Worm (Caenorhabditis elegans): ENCODE measurements around the gene srx-78.

DNA sequence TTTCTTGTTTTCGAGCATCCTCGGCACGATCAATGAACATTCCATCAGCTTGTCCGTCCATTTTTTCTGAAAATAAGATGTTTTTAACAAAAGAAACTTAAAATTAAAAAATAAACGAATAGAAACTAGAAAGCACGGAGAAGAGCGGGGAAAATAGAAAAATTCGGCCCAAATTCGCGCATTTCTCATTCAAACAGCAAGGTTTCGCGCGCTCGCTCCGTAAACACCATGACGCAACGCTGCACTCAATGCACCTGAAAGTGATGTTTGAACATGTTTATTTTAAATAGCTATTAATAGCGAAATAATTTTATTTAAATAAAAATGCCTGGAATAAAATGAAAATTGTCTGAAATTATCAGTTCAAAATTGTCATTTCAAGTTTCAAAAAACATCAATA, 35.3 kb upstream of the srx-78 start, which contains the start of the genes mcm-3 and C25D7.15:
- no peak for TF ChIP-seq nhr-28 (tag; optimal IDR thresholded peaks at IDR 0.05)
- no peak for TF ChIP-seq nhr-237 (tag; optimal IDR thresholded peaks at IDR 0.05)
- TF ChIP-seq elt-3 (tag; optimal IDR thresholded peaks at IDR 0.05) = no peak
- no peak for TF ChIP-seq ZK546.5 (tag; optimal IDR thresholded peaks at IDR 0.05)
- TF ChIP-seq egl-27 (tag; optimal IDR thresholded peaks at IDR 0.05) = no peak
- no peak for TF ChIP-seq ceh-28 (tag; optimal IDR thresholded peaks at IDR 0.05)
- TF ChIP-seq fkh-10 (GFP tag; optimal IDR thresholded peaks at IDR 0.05) = no peak
- no peak for TF ChIP-seq fos-1 (tag; optimal IDR thresholded peaks at IDR 0.05)
- no peak for TF ChIP-seq ztf-4 (tag; optimal IDR thresholded peaks at IDR 0.05)
